Fruit fly (Drosophila melanogaster): Measurements from ENCODE around the gene CG32147.

CG32147 gene

DNA sequence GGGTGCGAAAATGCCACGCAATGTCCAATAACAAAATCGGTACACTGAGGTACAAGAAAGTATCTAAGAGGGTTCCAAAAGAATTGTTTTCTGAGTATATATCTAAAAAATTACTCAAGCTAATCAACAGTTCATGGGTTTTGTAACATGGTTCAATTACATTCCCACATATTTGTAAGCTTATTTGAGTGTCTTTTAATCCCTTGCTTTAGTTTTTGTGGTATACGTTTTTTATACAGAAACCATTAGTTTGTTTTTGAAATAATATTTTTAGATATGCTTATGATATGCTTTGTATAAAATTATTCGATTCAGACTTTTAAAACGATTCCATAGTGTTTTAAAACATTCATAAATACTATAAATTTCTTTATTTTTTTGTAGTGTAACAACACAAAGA lies 37.0 kb upstream of the CG32147 start:
- TF ChIP-seq CG8301 (tag; optimal IDR thresholded peaks at IDR 0.05) (peak; percentile 25), CG17806 (tag; optimal IDR thresholded peaks at IDR 0.05) (peak; percentile 56), CG10348 (GFP tag; IDR thresholded peaks at IDR 0.05) (no peak), CG14655 (GFP tag; optimal IDR thresholded peaks at IDR 0.05) (peak; percentile 70), CG8159 (tag; optimal IDR thresholded peaks at IDR 0.05) (peak; percentile 60), CG9948 (tag; optimal IDR thresholded peaks at IDR 0.05) (peak; percentile 72), D1 (tag; optimal IDR thresholded peaks at IDR 0.05) (peak; percentile 17), Pif1B (GFP tag; optimal IDR thresholded peaks at IDR 0.05) (peak; percentile 45), Snoo (tag; optimal IDR thresholded peaks at IDR 0.05) (peak; percentile 38), CG15710 (tag; optimal IDR thresholded peaks at IDR 0.05) (peak; percentile 58), CG34367 (tag; optimal IDR thresholded peaks at IDR 0.05) (peak; percentile 26), fd96Ca (GFP tag; IDR thresholded peaks at IDR 0.05) (no peak), Pif1A (GFP tag; optimal IDR thresholded peaks at IDR 0.05) (peak; percentile 50), CG12605 (GFP tag; IDR thresholded peaks at IDR 0.05) (no peak), CG32121 (GFP tag; IDR thresholded peaks at IDR 0.05) (no peak)

dm6 chr3L:15178618-15179017 lies 34.8 kb upstream of the CG32147 start:
- TF ChIP-seq CG12605 (GFP tag; IDR thresholded peaks at IDR 0.05) (no peak), CG4496 (GFP tag; IDR thresholded peaks at IDR 0.05) (no peak), fd96Ca (GFP tag; IDR thresholded peaks at IDR 0.05) (0 out of 3 replicates have a peak, but pooled peaks have one; percentile 30)

DNA sequence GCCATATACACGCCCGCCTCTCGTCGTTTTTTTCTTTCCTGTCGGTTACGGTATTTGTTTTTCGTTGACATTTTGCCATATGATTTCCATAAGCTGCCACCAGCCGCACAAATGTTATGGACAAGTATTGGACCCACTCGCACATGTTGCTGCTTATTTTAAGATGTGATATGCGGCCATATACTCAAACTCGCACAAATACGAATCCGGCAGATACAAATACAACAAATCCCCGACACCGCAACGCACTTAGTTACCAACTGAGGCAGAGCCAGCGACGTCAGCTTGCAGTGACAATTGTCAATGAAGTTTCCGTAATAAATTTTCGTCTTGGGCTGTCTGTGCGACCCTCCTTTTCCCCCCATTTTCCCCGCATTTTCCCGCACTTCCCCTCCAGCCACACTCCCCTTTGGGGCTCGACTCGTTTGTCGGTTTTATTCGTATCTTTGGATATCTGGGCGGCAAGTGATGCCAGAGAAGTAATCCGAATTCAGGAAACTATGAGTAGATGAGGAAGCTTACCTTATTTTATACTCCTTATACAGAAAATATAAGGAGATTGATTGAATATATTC lies 32.9 kb upstream of the CG32147 start:
- TF ChIP-seq D1 (tag; optimal IDR thresholded peaks at IDR 0.05): no peak
- no peak for TF ChIP-seq CG8301 (tag; optimal IDR thresholded peaks at IDR 0.05)
- no peak for TF ChIP-seq Snoo (tag; optimal IDR thresholded peaks at IDR 0.05)
- no peak for TF ChIP-seq CG12605 (GFP tag; IDR thresholded peaks at IDR 0.05)
- no peak for TF ChIP-seq Pif1B (GFP tag; optimal IDR thresholded peaks at IDR 0.05)
- TF ChIP-seq CG32121 (GFP tag; IDR thresholded peaks at IDR 0.05): 0 out of 2 replicates have a peak, but pooled peaks have one; percentile 8
- TF ChIP-seq CG15710 (tag; optimal IDR thresholded peaks at IDR 0.05): no peak
- no peak for TF ChIP-seq CG14655 (GFP tag; optimal IDR thresholded peaks at IDR 0.05)
- TF ChIP-seq CG10348 (GFP tag; IDR thresholded peaks at IDR 0.05): no peak
- no peak for TF ChIP-seq CG13204 (GFP tag; optimal IDR thresholded peaks at IDR 0.05)
- no peak for TF ChIP-seq EcR (GFP tag; optimal IDR thresholded peaks at IDR 0.05)
- TF ChIP-seq rn (GFP tag; IDR thresholded peaks at IDR 0.05): no peak
- no peak for TF ChIP-seq Pif1A (GFP tag; optimal IDR thresholded peaks at IDR 0.05)
- TF ChIP-seq fd96Ca (GFP tag; IDR thresholded peaks at IDR 0.05): 0 out of 3 replicates have a peak, but pooled peaks have one; percentile 10

dm6 chr3L:15174823-15175222 lies 31.0 kb upstream of the CG32147 start:
- TF ChIP-seq CG10348 (GFP tag; IDR thresholded peaks at IDR 0.05) (no peak), CG14655 (GFP tag; optimal IDR thresholded peaks at IDR 0.05) (peak; percentile 30), CG8159 (tag; optimal IDR thresholded peaks at IDR 0.05) (peak; percentile 24), Snoo (tag; optimal IDR thresholded peaks at IDR 0.05) (no peak), CG34367 (tag; optimal IDR thresholded peaks at IDR 0.05) (peak; percentile 7), Ets98B (GFP tag; IDR thresholded peaks at IDR 0.05) (no peak), gl (tag; optimal IDR thresholded peaks at IDR 0.05) (no peak), CG9948 (tag; optimal IDR thresholded peaks at IDR 0.05) (peak; percentile 39), D1 (tag; optimal IDR thresholded peaks at IDR 0.05) (peak; percentile 1), CG17806 (tag; optimal IDR thresholded peaks at IDR 0.05) (peak; percentile 11), CG15710 (tag; optimal IDR thresholded peaks at IDR 0.05) (peak; percentile 58)

dm6 chr3L:15174086-15174485 lies 30.2 kb upstream of the CG32147 start:
- TF ChIP-seq CG14655 (GFP tag; optimal IDR thresholded peaks at IDR 0.05): peak; percentile 63
- TF ChIP-seq CG8301 (tag; optimal IDR thresholded peaks at IDR 0.05): peak; percentile 46
- peak; percentile 51 for TF ChIP-seq gl (tag; optimal IDR thresholded peaks at IDR 0.05)
- peak; percentile 80 for TF ChIP-seq D1 (tag; optimal IDR thresholded peaks at IDR 0.05)
- no peak for TF ChIP-seq Pif1B (GFP tag; optimal IDR thresholded peaks at IDR 0.05)
- TF ChIP-seq CG15710 (tag; optimal IDR thresholded peaks at IDR 0.05): peak; percentile 88
- TF ChIP-seq CG12605 (GFP tag; IDR thresholded peaks at IDR 0.05): no peak
- no peak for TF ChIP-seq CG32121 (GFP tag; IDR thresholded peaks at IDR 0.05)
- no peak for TF ChIP-seq fd96Ca (GFP tag; IDR thresholded peaks at IDR 0.05)
- TF ChIP-seq CG10348 (GFP tag; IDR thresholded peaks at IDR 0.05): no peak
- no peak for TF ChIP-seq CG4496 (GFP tag; IDR thresholded peaks at IDR 0.05)
- TF ChIP-seq rn (GFP tag; IDR thresholded peaks at IDR 0.05): no peak
- no peak for TF ChIP-seq EcR (GFP tag; optimal IDR thresholded peaks at IDR 0.05)
- peak; percentile 82 for TF ChIP-seq CG8159 (tag; optimal IDR thresholded peaks at IDR 0.05)
- no peak for TF ChIP-seq Pif1A (GFP tag; optimal IDR thresholded peaks at IDR 0.05)
- no peak for TF ChIP-seq Ets98B (GFP tag; IDR thresholded peaks at IDR 0.05)
- TF ChIP-seq CG13204 (GFP tag; optimal IDR thresholded peaks at IDR 0.05): peak; percentile 37
- TF ChIP-seq CG17806 (tag; optimal IDR thresholded peaks at IDR 0.05): peak; percentile 89
- TF ChIP-seq Snoo (tag; optimal IDR thresholded peaks at IDR 0.05): peak; percentile 66
- peak; percentile 81 for TF ChIP-seq CG34367 (tag; optimal IDR thresholded peaks at IDR 0.05)
- TF ChIP-seq CG9948 (tag; optimal IDR thresholded peaks at IDR 0.05): peak; percentile 88

- no peak for TF ChIP-seq gl (tag; optimal IDR thresholded peaks at IDR 0.05)
- no peak for TF ChIP-seq CG15710 (tag; optimal IDR thresholded peaks at IDR 0.05)
- TF ChIP-seq Snoo (tag; optimal IDR thresholded peaks at IDR 0.05): no peak
- peak; percentile 17 for TF ChIP-seq CG8301 (tag; optimal IDR thresholded peaks at IDR 0.05)
- no peak for TF ChIP-seq rn (GFP tag; IDR thresholded peaks at IDR 0.05)
- TF ChIP-seq CG12605 (GFP tag; IDR thresholded peaks at IDR 0.05): no peak
- TF ChIP-seq CG17806 (tag; optimal IDR thresholded peaks at IDR 0.05): no peak
- TF ChIP-seq Pif1B (GFP tag; optimal IDR thresholded peaks at IDR 0.05): no peak
- no peak for TF ChIP-seq EcR (GFP tag; optimal IDR thresholded peaks at IDR 0.05)
- peak; percentile 44 for TF ChIP-seq CG14655 (GFP tag; optimal IDR thresholded peaks at IDR 0.05)
Observed at dm6 chr3L:15172404-15173055, 28.7 kb upstream of the CG32147 start.
